Worm (Caenorhabditis elegans): ENCODE measurements around the gene Y79H2A.12.

- no peak for TF ChIP-seq him-1 (tag; optimal IDR thresholded peaks at IDR 0.05)
- TF ChIP-seq W03F9.2 (tag; optimal IDR thresholded peaks at IDR 0.05): no peak
- TF ChIP-seq dao-5 (tag; optimal IDR thresholded peaks at IDR 0.05): no peak
Measured at ce11 chrIII:12003264-12003663, 25.4 kb downstream of the Y79H2A.12 start.
